Worm (Caenorhabditis elegans) whole organism, young adult: ENCODE data around the gene B0395.3.

ENCODE experiments used
- B0336.3 ChIP-seq: fragments of 200-800 bp; sonication (Bioruptor generic); IDR thresholded peaks from 2 replicates; pipeline ENCODE4 v1.3.6; 2022; ENCODE audit warnings: missing genetic modification characterization, missing compliant biosample characterization
- C17E4.6 ChIP-seq: fragments of 200-800 bp; sonication (Bioruptor generic); IDR thresholded peaks from 2 replicates; pipeline ENCODE4 v1.3.6; 2022; ENCODE audit warnings: missing genetic modification reagents, missing genetic modification characterization, missing compliant biosample characterization
- F23B12.7 ChIP-seq: sonication (generic microtip); optimal IDR thresholded peaks from 2 replicates; lab custom pipeline; 2017; ENCODE audit warnings: missing genetic modification characterization, mild to moderate bottlenecking, missing compliant biosample characterization, antibody characterized with exemption, moderate library complexity; ENCODE audit not compliant: insufficient read depth
- F33H1.4 ChIP-seq: fragments of 200-800 bp; sonication (Bioruptor generic); IDR thresholded peaks from 2 replicates; pipeline ENCODE4 v1.3.6; 2022; ENCODE audit warnings: missing genetic modification reagents, missing genetic modification characterization, missing compliant biosample characterization
- F37B4.10 ChIP-seq: fragments of 200-800 bp; sonication (Bioruptor generic); IDR thresholded peaks from 2 replicates; pipeline ENCODE4 v1.3.6; 2022; ENCODE audit warnings: missing genetic modification characterization, missing compliant biosample characterization
- F49E8.2 ChIP-seq: sonication (generic microtip); optimal IDR thresholded peaks from 3 replicates; lab custom pipeline; 2017; ENCODE audit warnings: missing genetic modification characterization, mild to moderate bottlenecking, missing compliant biosample characterization, antibody characterized with exemption, moderate library complexity; ENCODE audit not compliant: insufficient read depth
- F52B5.7 ChIP-seq: sonication (generic microtip); optimal IDR thresholded peaks from 2 replicates; lab custom pipeline; 2016; ENCODE audit warnings: mild to moderate bottlenecking, missing genetic modification characterization, missing compliant biosample characterization
- K12H6.12 ChIP-seq: fragments of 200-800 bp; sonication (Bioruptor generic); optimal IDR thresholded peaks from 2 replicates; lab custom pipeline; 2018; ENCODE audit warnings: mild to moderate bottlenecking, missing genetic modification characterization, missing compliant biosample characterization
- T07F8.4 ChIP-seq: sonication (generic microtip); optimal IDR thresholded peaks from 2 replicates; lab custom pipeline; 2016; ENCODE audit warnings: mild to moderate bottlenecking, missing genetic modification characterization, moderate library complexity, missing compliant biosample characterization
- Y53F4B.3 ChIP-seq: fragments of 200-800 bp; sonication (Bioruptor generic); IDR thresholded peaks from 2 replicates; pipeline ENCODE4 v1.3.6; 2022; ENCODE audit warnings: missing genetic modification reagents, missing genetic modification characterization, missing compliant biosample characterization
- Y67H2A.10 ChIP-seq: fragments of 200-800 bp; sonication (Bioruptor generic); conservative IDR thresholded peaks from 2 replicates; pipeline ENCODE4 v1.3.6; 2022; ENCODE audit warnings: missing genetic modification reagents, missing genetic modification characterization, missing compliant biosample characterization
- Y79H2A.3 ChIP-seq: fragments of 200-800 bp; sonication (Bioruptor generic); conservative IDR thresholded peaks from 2 replicates; pipeline ENCODE4 v1.3.6; 2022; ENCODE audit warnings: missing genetic modification reagents, missing genetic modification characterization, missing compliant biosample characterization
- aptf-3 ChIP-seq: fragments of 200-800 bp; sonication (Bioruptor generic); IDR thresholded peaks from 2 replicates; pipeline ENCODE4 v1.3.6; 2022; ENCODE audit warnings: missing genetic modification characterization, missing compliant biosample characterization
- atf-7 ChIP-seq: sonication (generic microtip); optimal IDR thresholded peaks from 2 replicates; lab custom pipeline; 2017; ENCODE audit warnings: mild to moderate bottlenecking, missing genetic modification characterization, missing compliant biosample characterization
- athp-1 ChIP-seq: sonication (generic microtip); optimal IDR thresholded peaks from 2 replicates; lab custom pipeline; 2017; ENCODE audit warnings: mild to moderate bottlenecking, missing genetic modification characterization, missing compliant biosample characterization
- attf-3 ChIP-seq: fragments of 200-800 bp; sonication (Bioruptor generic); conservative IDR thresholded peaks from 2 replicates; pipeline ENCODE4 v1.3.6; 2022; ENCODE audit warnings: missing genetic modification reagents, missing genetic modification characterization, missing compliant biosample characterization
- cebp-1 ChIP-seq, 2 experiments: fragments of 200-800 bp in 1 of 2; sonication (Bioruptor generic) in 1 of 2; sonication (generic microtip) in 1 of 2; IDR thresholded peaks in 1 of 2; optimal IDR thresholded peaks in 1 of 2; 2 replicates each; pipeline versions ENCODE4 v1.3.6 to Lab custom; 2017 to 2022; ENCODE audit warnings: missing compliant biosample characterization in 2 of 2, missing genetic modification characterization in 2 of 2, mild to moderate bottlenecking in 1 of 2, missing genetic modification reagents in 1 of 2, moderate library complexity in 1 of 2
- ceh-58 ChIP-seq: fragments of 200-800 bp; sonication (Bioruptor generic); IDR thresholded peaks from 2 replicates; pipeline ENCODE4 v1.3.6; 2022; ENCODE audit warnings: missing genetic modification characterization, missing compliant biosample characterization
- ceh-79 ChIP-seq: sonication (generic microtip); optimal IDR thresholded peaks from 2 replicates; lab custom pipeline; 2017; ENCODE audit warnings: mild to moderate bottlenecking, missing genetic modification characterization, missing compliant biosample characterization
- chd-7 ChIP-seq: sonication (generic microtip); optimal IDR thresholded peaks from 2 replicates; lab custom pipeline; 2016; ENCODE audit warnings: mild to moderate bottlenecking, missing genetic modification characterization, moderate library complexity, missing compliant biosample characterization
- die-1 ChIP-seq: sonication (generic microtip); optimal IDR thresholded peaks from 2 replicates; lab custom pipeline; 2016; ENCODE audit warnings: missing genotype, mild to moderate bottlenecking, missing genetic modification characterization, missing compliant biosample characterization
- egl-44 ChIP-seq: fragments of 200-800 bp; sonication (Bioruptor generic); IDR thresholded peaks from 2 replicates; pipeline ENCODE4 v1.3.6; 2022; ENCODE audit warnings: missing genetic modification reagents, missing genetic modification characterization, missing compliant biosample characterization
- ekl-4 ChIP-seq: fragments of 200-800 bp; sonication (Bioruptor generic); IDR thresholded peaks from 2 replicates; pipeline ENCODE4 v1.3.6; 2022; ENCODE audit warnings: missing genetic modification reagents, missing genetic modification characterization, missing compliant biosample characterization
- gei-17 ChIP-seq: fragments of 200-800 bp; sonication (Bioruptor generic); optimal IDR thresholded peaks from 2 replicates; lab custom pipeline; 2018; ENCODE audit warnings: mild to moderate bottlenecking, missing genetic modification characterization, missing compliant biosample characterization
- hlh-26 ChIP-seq: fragments of 200-800 bp; sonication (Bioruptor generic); conservative IDR thresholded peaks from 2 replicates; pipeline ENCODE4 v1.3.6; 2022; ENCODE audit warnings: missing genetic modification reagents, missing genetic modification characterization, missing compliant biosample characterization
- let-526 ChIP-seq: fragments of 200-800 bp; sonication (Bioruptor generic); IDR thresholded peaks from 2 replicates; pipeline ENCODE4 v1.3.6; 2022; ENCODE audit warnings: missing genetic modification reagents, missing genetic modification characterization, missing compliant biosample characterization
- let-607 ChIP-seq, 2 experiments: fragments of 200-800 bp in 1 of 2; sonication (Bioruptor generic) in 1 of 2; sonication (generic microtip) in 1 of 2; optimal IDR thresholded peaks; 2 replicates each; lab custom pipeline; 2016 to 2018; ENCODE audit warnings: mild to moderate bottlenecking in 2 of 2, missing compliant biosample characterization in 2 of 2, missing genetic modification characterization in 2 of 2, moderate library complexity in 2 of 2, missing genotype in 1 of 2
- lin-35 ChIP-seq, 3 experiments: fragments of 150-350 bp in 2 of 3; sonication (generic microtip) in 1 of 3; optimal IDR thresholded peaks; 2 replicates each; lab custom pipeline; 2014 to 2018; ENCODE audit warnings: missing biosample characterization in 3 of 3, missing genetic modification characterization in 3 of 3, missing genetic modification reagents in 3 of 3
- lir-1 ChIP-seq: fragments of 200-800 bp; sonication (Bioruptor generic); conservative IDR thresholded peaks from 2 replicates; pipeline ENCODE4 v1.3.6; 2022; ENCODE audit warnings: missing genetic modification reagents, missing genetic modification characterization, missing compliant biosample characterization
- madf-10 ChIP-seq: sonication (generic microtip); optimal IDR thresholded peaks from 2 replicates; lab custom pipeline; 2016; ENCODE audit warnings: mild to moderate bottlenecking, missing genetic modification characterization, missing compliant biosample characterization
- madf-6 ChIP-seq: fragments of 200-800 bp; sonication (Bioruptor generic); IDR thresholded peaks from 2 replicates; pipeline ENCODE4 v1.3.6; 2022; ENCODE audit warnings: missing genetic modification reagents, missing genetic modification characterization, missing compliant biosample characterization
- madf-8 ChIP-seq: fragments of 200-800 bp; sonication (Bioruptor generic); conservative IDR thresholded peaks from 2 replicates; pipeline ENCODE4 v1.3.6; 2022; ENCODE audit warnings: missing genetic modification reagents, missing genetic modification characterization, missing compliant biosample characterization
- mel-28 ChIP-seq: sonication (generic microtip); optimal IDR thresholded peaks from 2 replicates; lab custom pipeline; 2016; ENCODE audit warnings: borderline replicate concordance, mild to moderate bottlenecking, missing genetic modification characterization, missing compliant biosample characterization
- mes-4 ChIP-seq: sonication (generic microtip); optimal IDR thresholded peaks from 2 replicates; lab custom pipeline; 2016; ENCODE audit warnings: missing genotype, missing genetic modification characterization, missing compliant biosample characterization
- nfyb-1 ChIP-seq: fragments of 200-800 bp; sonication (Bioruptor generic); IDR thresholded peaks from 2 replicates; pipeline ENCODE4 v1.3.6; 2022; ENCODE audit warnings: missing genetic modification reagents, missing genetic modification characterization, missing compliant biosample characterization
- nhr-120 ChIP-seq: fragments of 200-800 bp; sonication (Bioruptor generic); IDR thresholded peaks from 2 replicates; pipeline ENCODE4 v1.3.6; 2022; ENCODE audit warnings: missing genetic modification characterization, missing compliant biosample characterization
- pbrm-1 ChIP-seq: fragments of 200-800 bp; sonication (Bioruptor generic); IDR thresholded peaks from 2 replicates; pipeline ENCODE4 v1.3.6; 2022; ENCODE audit warnings: missing genetic modification reagents, missing genetic modification characterization, missing compliant biosample characterization
- pha-4 ChIP-seq: fragments of 150-350 bp; sonication (generic microtip); optimal IDR thresholded peaks from 2 replicates; lab custom pipeline; 2014; ENCODE audit warnings: missing biosample characterization, missing genetic modification reagents, missing genetic modification characterization
- rcor-1 ChIP-seq: fragments of 200-800 bp; sonication (Bioruptor generic); IDR thresholded peaks from 2 replicates; pipeline ENCODE4 v1.3.6; 2022; ENCODE audit warnings: missing genetic modification reagents, missing genetic modification characterization, missing compliant biosample characterization
- sea-2 ChIP-seq: fragments of 200-800 bp; sonication (Bioruptor generic); IDR thresholded peaks from 2 replicates; pipeline ENCODE4 v1.3.6; 2022; ENCODE audit warnings: missing genetic modification characterization, missing compliant biosample characterization
- tbp1 ChIP-seq: fragments of 200-800 bp; sonication (Bioruptor generic); optimal IDR thresholded peaks from 2 replicates; lab custom pipeline; 2018; ENCODE audit warnings: mild to moderate bottlenecking, missing genetic modification characterization, missing compliant biosample characterization
- tbx-9 ChIP-seq: sonication (generic microtip); optimal IDR thresholded peaks from 2 replicates; lab custom pipeline; 2016; ENCODE audit warnings: borderline replicate concordance, missing genetic modification characterization, inconsistent platforms, missing compliant biosample characterization
- xnd-1 ChIP-seq: sonication (generic microtip); optimal IDR thresholded peaks from 2 replicates; lab custom pipeline; 2016; ENCODE audit warnings: missing genotype, missing genetic modification reagents, missing genetic modification characterization, missing compliant biosample characterization
- zim-3 ChIP-seq: sonication (generic microtip); optimal IDR thresholded peaks from 2 replicates; lab custom pipeline; 2017; ENCODE audit warnings: mild to moderate bottlenecking, missing genetic modification characterization, moderate library complexity, missing compliant biosample characterization
- ztf-26 ChIP-seq: sonication (generic microtip); optimal IDR thresholded peaks from 2 replicates; lab custom pipeline; 2017; ENCODE audit warnings: missing genetic modification characterization, missing compliant biosample characterization
- ztf-28 ChIP-seq: fragments of 200-800 bp; sonication (Bioruptor generic); IDR thresholded peaks from 2 replicates; pipeline ENCODE4 v1.3.6; 2022; ENCODE audit warnings: missing genetic modification reagents, missing genetic modification characterization, missing compliant biosample characterization
- ztf-6 ChIP-seq: fragments of 200-800 bp; sonication (Bioruptor generic); IDR thresholded peaks from 2 replicates; pipeline ENCODE4 v1.3.6; 2022; ENCODE audit warnings: missing genetic modification reagents, missing genetic modification characterization, missing compliant biosample characterization

B0395.3 gene

ce11 chrX:16058845-16059244 lies 18.8 kb upstream of the B0395.3 start, which contains the start of gene T27A8.2:
TSS of gene T27A8.2 (minus strand) at chrX:16058945.
- TF ChIP-seq madf-10 (no peak), ztf-6 (GFP tag; lab: Robert Waterston, UW) (no peak), C17E4.6 (GFP tag; lab: Robert Waterston, UW) (no peak), Y79H2A.3 (GFP tag; lab: Robert Waterston, UW) (no peak), die-1 (tag; lab: Kevin White, UChicago) (no peak), hlh-26 (GFP tag; lab: Robert Waterston, UW) (no peak), nhr-120 (no peak), zim-3 (tag; lab: Kevin White, UChicago) (no peak), rcor-1 (GFP tag; lab: Robert Waterston, UW) (no peak), F37B4.10 (no peak), sea-2 (GFP tag; lab: Robert Waterston, UW) (no peak), ceh-79 (tag; lab: Kevin White, UChicago) (no peak), xnd-1 (tag; lab: Kevin White, UChicago) (no peak), nfyb-1 (GFP tag; lab: Robert Waterston, UW) (no peak), F49E8.2 (no peak), ztf-28 (GFP tag; lab: Robert Waterston, UW) (no peak), tbp1 (GFP tag; lab: Kevin White, UChicago) (no peak), mes-4 (no peak), let-607 (tag; optimal IDR thresholded peaks at IDR 0.05; lab: Kevin White, UChicago) (no peak)

ce11 chrX:16056404-16056803 lies 16.3 kb upstream of the B0395.3 start:
- TF ChIP-seq F23B12.7 (tag; lab: Kevin White, UChicago) (peak; percentile 97), cebp-1 (GFP tag; IDR thresholded peaks at IDR 0.05; lab: Robert Waterston, UW) (peak; percentile 53), cebp-1 (tag; optimal IDR thresholded peaks at IDR 0.05; lab: Kevin White, UChicago) (peak; percentile 97), mes-4 (no peak), ceh-58 (GFP tag; lab: Robert Waterston, UW) (0 out of 2 replicates have a peak, but pooled peaks have one; percentile 39), nhr-120 (no peak), madf-6 (no peak), F33H1.4 (GFP tag; lab: Robert Waterston, UW) (peak; percentile 36), atf-7 (tag; lab: Kevin White, UChicago) (peak; percentile 97), madf-10 (peak; percentile 97), attf-3 (GFP tag; lab: Robert Waterston, UW) (peak; percentile 59), aptf-3 (GFP tag; lab: Robert Waterston, UW) (no peak), athp-1 (tag; lab: Kevin White, UChicago) (peak; percentile 56), Y53F4B.3 (GFP tag; lab: Robert Waterston, UW) (no peak), pbrm-1 (GFP tag; lab: Robert Waterston, UW) (peak; percentile 94), lir-1 (peak; percentile 89), chd-7 (peak; percentile 92), ztf-26 (tag; lab: Kevin White, UChicago) (peak; percentile 99), let-526 (GFP tag; lab: Robert Waterston, UW) (peak; percentile 80; the same call in 1 of the 2 replicates), mel-28 (tag; lab: Kevin White, UChicago) (peak; percentile 78), lin-35 (GFP tag; optimal IDR thresholded peaks at IDR 0.05; lab: Kevin White, UChicago) (peak in 2 of 3 experiments; percentile 72 to 98), Y67H2A.10 (peak; percentile 21; the same call in 1 of the 2 replicates), ekl-4 (GFP tag; lab: Robert Waterston, UW) (peak; percentile 93), tbx-9 (tag; lab: Kevin White, UChicago) (no peak), T07F8.4 (tag; lab: Kevin White, UChicago) (peak; percentile 95), B0336.3 (GFP tag; lab: Robert Waterston, UW) (peak; percentile 98), pha-4 (peak; percentile 64), K12H6.12 (peak; percentile 94), madf-8 (GFP tag; lab: Robert Waterston, UW) (no peak), egl-44 (GFP tag; lab: Robert Waterston, UW) (no peak; the same call in none of the 2 replicates), F52B5.7 (tag; lab: Kevin White, UChicago) (peak; percentile 91), gei-17 (GFP tag; lab: Kevin White, UChicago) (peak; percentile 97)
